Fruit fly (Drosophila melanogaster) Kc167 (cell line): ENCODE data around the gene CG10283.

Source experiments
- Myc ChIP-seq: fragments of >200 bp; optimal IDR thresholded peaks from 2 replicates; lab custom pipeline; 2017; ENCODE audit warnings: missing external identifiers
- Sin3A ChIP-seq: fragments of >200 bp; optimal IDR thresholded peaks from 2 replicates; lab custom pipeline; 2018; ENCODE audit warnings: missing external identifiers
- h ChIP-seq: fragments of >200 bp; optimal IDR thresholded peaks from 3 replicates; lab custom pipeline; 2018; ENCODE audit warnings: missing external identifiers
- insv ChIP-seq: fragments of >200 bp; optimal IDR thresholded peaks from 3 replicates; lab custom pipeline; 2018; ENCODE audit warnings: missing external identifiers
- psq ChIP-seq: fragments of >200 bp; optimal IDR thresholded peaks from 2 replicates; lab custom pipeline; 2017; ENCODE audit warnings: missing external identifiers
- ttk ChIP-seq: sonication (Bioruptor generic); optimal IDR thresholded peaks from 2 replicates; lab custom pipeline; 2017; ENCODE audit warnings: missing external identifiers

The CG10283 gene

dm6 chr2L:18504881-18505280 lies 20.6 kb upstream of the CG10283 start:
- TF ChIP-seq insv (no peak), Myc (lab: Kevin White, UChicago) (no peak), psq (lab: Kevin White, UChicago) (no peak), ttk (lab: Kevin White, UChicago) (no peak), Sin3A (lab: Kevin White, UChicago) (no peak), h (lab: Kevin White, UChicago) (no peak)

dm6 chr2L:18503760-18504159 lies 19.4 kb upstream of the CG10283 start, which contains the start of gene kon:
TSS of gene kon (minus strand) at chr2L:18503978.
- TF ChIP-seq ttk (lab: Kevin White, UChicago) (no peak), insv (no peak), psq (lab: Kevin White, UChicago) (no peak), Sin3A (lab: Kevin White, UChicago) (no peak)

dm6 chr2L:18499900-18500299 lies 15.6 kb upstream of the CG10283 start:
- no peak for TF ChIP-seq ttk (lab: Kevin White, UChicago)
- no peak for TF ChIP-seq h (lab: Kevin White, UChicago)
- TF ChIP-seq Sin3A (lab: Kevin White, UChicago), result no peak
- no peak for TF ChIP-seq Myc (lab: Kevin White, UChicago)
- no peak for TF ChIP-seq psq (lab: Kevin White, UChicago)
- TF ChIP-seq insv, result no peak

dm6 chr2L:18496834-18497233 lies 12.5 kb upstream of the CG10283 start:
- TF ChIP-seq ttk (lab: Kevin White, UChicago), result no peak
- no peak for TF ChIP-seq psq (lab: Kevin White, UChicago)

- TF ChIP-seq Sin3A (lab: Kevin White, UChicago) (no peak), psq (lab: Kevin White, UChicago) (no peak), Myc (lab: Kevin White, UChicago) (no peak), insv (no peak), h (lab: Kevin White, UChicago) (no peak), ttk (lab: Kevin White, UChicago) (no peak)
These were observed 8.8 kb upstream of the CG10283 start for dm6 chr2L:18493122-18493521.

- TF ChIP-seq h (lab: Kevin White, UChicago), result no peak
- no peak for TF ChIP-seq psq (lab: Kevin White, UChicago)
- TF ChIP-seq Myc (lab: Kevin White, UChicago), result no peak
- TF ChIP-seq insv, result no peak
- TF ChIP-seq Sin3A (lab: Kevin White, UChicago), result no peak
- no peak for TF ChIP-seq ttk (lab: Kevin White, UChicago)
These were observed 2.5 kb upstream of the CG10283 start for dm6 chr2L:18486828-18487227.

dm6 chr2L:18485211-18485610 lies 898 bp upstream of the CG10283 start, which contains the start of gene grnd:
TSS of gene grnd (plus strand) at chr2L:18485417.
- TF ChIP-seq h (lab: Kevin White, UChicago), result no peak
- no peak for TF ChIP-seq insv
- no peak for TF ChIP-seq ttk (lab: Kevin White, UChicago)
- TF ChIP-seq Sin3A (lab: Kevin White, UChicago), result no peak
- no peak for TF ChIP-seq Myc (lab: Kevin White, UChicago)
- no peak for TF ChIP-seq psq (lab: Kevin White, UChicago)

- TF ChIP-seq ttk (lab: Kevin White, UChicago) (no peak), insv (no peak), Myc (lab: Kevin White, UChicago) (no peak), psq (lab: Kevin White, UChicago) (no peak), Sin3A (lab: Kevin White, UChicago) (no peak), h (lab: Kevin White, UChicago) (no peak)
These were observed 302 bp downstream of the CG10283 start for dm6 chr2L:18484040-18484381.

- no peak for TF ChIP-seq psq (lab: Kevin White, UChicago)
- TF ChIP-seq insv, result no peak
- no peak for TF ChIP-seq Sin3A (lab: Kevin White, UChicago)
- TF ChIP-seq h (lab: Kevin White, UChicago), result no peak
These were observed 1.3 kb downstream of the CG10283 start for dm6 chr2L:18482989-18483388.

- no peak for TF ChIP-seq ttk (lab: Kevin White, UChicago)
These were observed 2.1 kb downstream of the CG10283 start for dm6 chr2L:18482170-18482569.

dm6 chr2L:18481746-18482145 lies 2.6 kb downstream of the CG10283 start:
- no peak for TF ChIP-seq h (lab: Kevin White, UChicago)
- no peak for TF ChIP-seq psq (lab: Kevin White, UChicago)
- no peak for TF ChIP-seq Myc (lab: Kevin White, UChicago)
- TF ChIP-seq insv, result no peak
- TF ChIP-seq ttk (lab: Kevin White, UChicago), result no peak
- no peak for TF ChIP-seq Sin3A (lab: Kevin White, UChicago)

- TF ChIP-seq insv (no peak), h (lab: Kevin White, UChicago) (no peak), ttk (lab: Kevin White, UChicago) (no peak), Sin3A (lab: Kevin White, UChicago) (no peak), psq (lab: Kevin White, UChicago) (no peak), Myc (lab: Kevin White, UChicago) (no peak)
These were observed 3.2 kb downstream of the CG10283 start for dm6 chr2L:18481064-18481463.

dm6 chr2L:18480326-18481028 lies 3.8 kb downstream of the CG10283 start:
- TF ChIP-seq Myc (lab: Kevin White, UChicago), result no peak
- TF ChIP-seq h (lab: Kevin White, UChicago), result no peak
- no peak for TF ChIP-seq Sin3A (lab: Kevin White, UChicago)
- TF ChIP-seq insv, result no peak
- TF ChIP-seq psq (lab: Kevin White, UChicago), result no peak
- TF ChIP-seq ttk (lab: Kevin White, UChicago), result no peak
